Worm (Caenorhabditis elegans): ENCODE measurements around the gene acl-7.
A peak's percentile ranks its signal among the peaks of the same experiment; 100 is the strongest.

acl-7 gene

DNA sequence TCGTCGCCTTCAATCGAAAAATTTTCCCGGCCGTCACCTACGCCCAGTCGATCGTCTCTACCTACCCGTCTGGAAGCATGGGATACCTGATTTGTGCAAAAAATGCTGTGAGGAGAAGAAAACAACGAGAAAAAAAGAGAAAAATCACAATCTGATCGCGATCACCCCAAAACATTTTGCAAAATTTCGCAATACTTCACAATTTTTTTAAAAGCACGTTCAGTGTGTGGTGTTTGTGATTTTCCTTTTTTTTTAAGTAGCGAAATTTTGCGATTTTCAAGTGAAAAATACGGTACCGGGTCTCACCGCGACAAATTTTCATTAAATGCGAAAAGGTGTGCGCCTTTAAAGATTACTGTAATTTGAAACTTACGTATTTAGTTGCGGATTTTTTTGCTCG lies 6.5 kb downstream of the acl-7 start:
- no peak for TF ChIP-seq Y56A3A.18 (GFP tag; IDR thresholded peaks at IDR 0.05)
- peak; percentile 71; the same call in 1 of the 2 replicates for TF ChIP-seq cebp-1 (GFP tag; IDR thresholded peaks at IDR 0.05)
- peak; percentile 94 for TF ChIP-seq cebp-1 (tag; optimal IDR thresholded peaks at IDR 0.05)

- peak; percentile 93 for TF ChIP-seq F33H1.4 (GFP tag; IDR thresholded peaks at IDR 0.05)
- TF ChIP-seq F52B5.7 (tag; optimal IDR thresholded peaks at IDR 0.05): no peak
- TF ChIP-seq F49E8.2 (tag; optimal IDR thresholded peaks at IDR 0.05; ENCODE audit: insufficient read depth): peak; percentile 20
- TF ChIP-seq Y67H2A.10 (GFP tag; conservative IDR thresholded peaks at IDR 0.05): no peak
- 0 out of 2 replicates have a peak, but pooled peaks have one; percentile 7 for TF ChIP-seq hmg-1.2 (GFP tag; IDR thresholded peaks at IDR 0.05)
- no peak for TF ChIP-seq hlh-26 (GFP tag; conservative IDR thresholded peaks at IDR 0.05)
- TF ChIP-seq ceh-100 (GFP tag; IDR thresholded peaks at IDR 0.05): no peak
- TF ChIP-seq hlh-12 (tag; optimal IDR thresholded peaks at IDR 0.05): no peak
- no peak for TF ChIP-seq hmg-20 (GFP tag; IDR thresholded peaks at IDR 0.05)
- no peak for TF ChIP-seq nhr-120 (GFP tag; IDR thresholded peaks at IDR 0.05)
- no peak for TF ChIP-seq F39B2.1 (GFP tag; IDR thresholded peaks at IDR 0.05)
- peak; percentile 13 for TF ChIP-seq him-1 (tag; optimal IDR thresholded peaks at IDR 0.05)
- TF ChIP-seq mcd-1 (GFP tag; IDR thresholded peaks at IDR 0.05): 0 out of 2 replicates have a peak, but pooled peaks have one; percentile 17
- peak; percentile 63; the same call in 1 of the 2 replicates for TF ChIP-seq ceh-91 (GFP tag; IDR thresholded peaks at IDR 0.05)
- no peak for TF ChIP-seq F22D6.2 (tag; optimal IDR thresholded peaks at IDR 0.05)
- no peak for TF ChIP-seq sea-2 (GFP tag; IDR thresholded peaks at IDR 0.05)
- no peak for TF ChIP-seq attf-3 (GFP tag; conservative IDR thresholded peaks at IDR 0.05)
- no peak for TF ChIP-seq ets-4 (GFP tag; optimal IDR thresholded peaks at IDR 0.05)
- no peak for TF ChIP-seq tbx-9 (tag; optimal IDR thresholded peaks at IDR 0.05; ENCODE audit: borderline replicate concordance)
- TF ChIP-seq rcor-1 (GFP tag; IDR thresholded peaks at IDR 0.05): no peak
- no peak for TF ChIP-seq T26A5.8 (tag; optimal IDR thresholded peaks at IDR 0.05)
- peak; percentile 79 for TF ChIP-seq madf-8 (GFP tag; conservative IDR thresholded peaks at IDR 0.05)
- 0 out of 2 replicates have a peak, but pooled peaks have one; percentile 36 for TF ChIP-seq ekl-4 (GFP tag; IDR thresholded peaks at IDR 0.05)
- no peak for TF ChIP-seq fkh-3 (tag; optimal IDR thresholded peaks at IDR 0.05)
- no peak for TF ChIP-seq ceh-27 (GFP tag; optimal IDR thresholded peaks at IDR 0.05)
- TF ChIP-seq bed-2 (GFP tag; IDR thresholded peaks at IDR 0.05): no peak
- TF ChIP-seq D2030.7 (GFP tag; IDR thresholded peaks at IDR 0.05): peak; percentile 22; the same call in 1 of the 2 replicates
- TF ChIP-seq tlf-1 (GFP tag; optimal IDR thresholded peaks at IDR 0.05): no peak
- TF ChIP-seq mes-4 (tag; optimal IDR thresholded peaks at IDR 0.05): no peak
- no peak for TF ChIP-seq lir-1 (GFP tag; conservative IDR thresholded peaks at IDR 0.05)
- no peak for TF ChIP-seq C06A6.2 (GFP tag; conservative IDR thresholded peaks at IDR 0.05)
- no peak for TF ChIP-seq egl-44 (GFP tag; IDR thresholded peaks at IDR 0.05)
- TF ChIP-seq lsy-27 (tag; optimal IDR thresholded peaks at IDR 0.05; ENCODE audit: borderline replicate concordance, insufficient read depth): no peak
- TF ChIP-seq snpc-4 (GFP tag; optimal IDR thresholded peaks at IDR 0.05): no peak
- TF ChIP-seq snpc-4 (tag; optimal IDR thresholded peaks at IDR 0.05): peak in 1 of 4 experiments; percentile 15
- peak; percentile 40 for TF ChIP-seq snpc-3.4 (tag; optimal IDR thresholded peaks at IDR 0.05)
- no peak for TF ChIP-seq hsf-1 (GFP tag; IDR thresholded peaks at IDR 0.05)
- TF ChIP-seq ztf-25 (GFP tag; IDR thresholded peaks at IDR 0.05): no peak
- TF ChIP-seq C17E4.6 (GFP tag; IDR thresholded peaks at IDR 0.05): no peak
- TF ChIP-seq egrh-3 (GFP tag; IDR thresholded peaks at IDR 0.05): no peak
- no peak for TF ChIP-seq ama-1 (optimal IDR thresholded peaks at IDR 0.05)
- no peak for TF ChIP-seq ama-1 (GFP tag; optimal IDR thresholded peaks at IDR 0.05)
- no peak for TF ChIP-seq Y53F4B.3 (GFP tag; IDR thresholded peaks at IDR 0.05)
- peak; percentile 30 for TF ChIP-seq efl-1 (GFP tag; optimal IDR thresholded peaks at IDR 0.05)
- TF ChIP-seq nhr-27 (tag; optimal IDR thresholded peaks at IDR 0.05): no peak
Observed at ce11 chrII:12808746-12809145, 7.5 kb downstream of the acl-7 start.
